Worm (Caenorhabditis elegans): ENCODE results near the gene srap-1.

Gene srap-1

DNA sequence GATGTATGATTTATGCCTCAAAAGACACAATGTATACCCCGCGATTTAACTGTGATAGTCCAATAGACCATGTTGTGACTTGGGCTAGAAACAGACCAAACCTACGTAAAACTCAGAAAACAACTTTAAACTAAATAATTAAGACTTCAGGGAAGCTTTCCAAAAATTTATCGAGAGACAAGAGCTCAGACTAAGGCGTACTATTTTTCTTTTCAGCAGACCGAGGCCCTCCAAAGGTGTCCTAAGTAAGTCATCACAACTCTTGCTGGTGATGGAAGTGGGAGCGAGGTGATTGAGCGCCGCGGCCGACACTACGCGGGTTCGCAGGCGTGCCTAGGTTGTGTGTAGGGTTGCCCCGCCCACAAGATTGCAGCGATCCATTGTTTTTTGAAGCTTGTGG lies 36.0 kb upstream of the srap-1 start (continued):
- TF ChIP-seq mep-1 (tag; optimal IDR thresholded peaks at IDR 0.05) (peak; percentile 18), skn-1 (tag; optimal IDR thresholded peaks at IDR 0.05) (peak; percentile 16), lsy-2 (tag; optimal IDR thresholded peaks at IDR 0.05) (peak; percentile 31 to 67), nhr-85 (tag) (peak; percentile 95), lin-13 (GFP tag; optimal IDR thresholded peaks at IDR 0.05) (no peak), nhr-90 (tag; optimal IDR thresholded peaks at IDR 0.05; ENCODE audit: poor library complexity) (peak; percentile 92), irx-1 (tag; optimal IDR thresholded peaks at IDR 0.05) (peak; percentile 43), nhr-237 (tag; optimal IDR thresholded peaks at IDR 0.05) (no peak), nhr-77 (tag; optimal IDR thresholded peaks at IDR 0.05) (peak; percentile 59), ceh-88 (GFP tag; IDR thresholded peaks at IDR 0.05) (peak; percentile 42), alr-1 (tag; optimal IDR thresholded peaks at IDR 0.05; ENCODE audit: borderline replicate concordance) (no peak), vab-15 (tag; optimal IDR thresholded peaks at IDR 0.05) (no peak), sup-37 (GFP tag; optimal IDR thresholded peaks at IDR 0.05) (peak; percentile 80), lin-39 (tag; optimal IDR thresholded peaks at IDR 0.05) (peak; percentile 40), ceh-8 (GFP tag; optimal IDR thresholded peaks at IDR 0.05) (no peak), unc-98 (GFP tag; IDR thresholded peaks at IDR 0.05) (peak; percentile 47; the same call in 1 of the 2 replicates), swsn-7 (tag; optimal IDR thresholded peaks at IDR 0.05) (peak; percentile 85), nhr-47 (tag; optimal IDR thresholded peaks at IDR 0.05) (peak; percentile 89), fkh-8 (tag; optimal IDR thresholded peaks at IDR 0.05) (peak; percentile 14), grh-1 (GFP tag; IDR thresholded peaks at IDR 0.05) (peak; percentile 77), dsc-1 (tag; optimal IDR thresholded peaks at IDR 0.05) (peak; percentile 90), egl-27 (tag; optimal IDR thresholded peaks at IDR 0.05) (peak in 1 of 2 experiments; percentile 9), lir-3 (tag; optimal IDR thresholded peaks at IDR 0.05; ENCODE audit: poor library complexity) (no peak), snu-23 (GFP tag; optimal IDR thresholded peaks at IDR 0.05) (peak; percentile 84), unc-86 (tag; optimal IDR thresholded peaks at IDR 0.05) (peak; percentile 55), xbp-1 (tag; optimal IDR thresholded peaks at IDR 0.05) (peak; percentile 72), mab-9 (GFP tag; IDR thresholded peaks at IDR 0.05) (no peak), mdl-1 (tag; optimal IDR thresholded peaks at IDR 0.05) (peak in 1 of 2 experiments; percentile 8), unc-130 (tag; optimal IDR thresholded peaks at IDR 0.05) (no peak), ama-1 (optimal IDR thresholded peaks at IDR 0.05) (peak; percentile 89), lin-35 (GFP tag; optimal IDR thresholded peaks at IDR 0.05) (peak; percentile 34 to 59), pqm-1 (tag; optimal IDR thresholded peaks at IDR 0.05) (no peak), zip-4 (GFP tag; optimal IDR thresholded peaks at IDR 0.05) (peak; percentile 57), tbx-2 (tag; optimal IDR thresholded peaks at IDR 0.05) (peak; percentile 60), efl-3 (GFP tag; optimal IDR thresholded peaks at IDR 0.05) (no peak), ceh-90 (tag; optimal IDR thresholded peaks at IDR 0.05) (no peak), C16A3.4 (tag; optimal IDR thresholded peaks at IDR 0.05) (peak; percentile 26), sptf-1 (tag; optimal IDR thresholded peaks at IDR 0.05) (no peak), Y116A8C.19 (tag; optimal IDR thresholded peaks at IDR 0.05; ENCODE audit: borderline replicate concordance) (no peak), C34B4.2 (tag; optimal IDR thresholded peaks at IDR 0.05) (no peak), nhr-20 (tag; optimal IDR thresholded peaks at IDR 0.05) (peak; percentile 82), rnt-1 (tag; optimal IDR thresholded peaks at IDR 0.05) (peak; percentile 93), fkh-4 (tag; optimal IDR thresholded peaks at IDR 0.05; ENCODE audit: borderline replicate concordance) (no peak), C04F5.9 (tag; optimal IDR thresholded peaks at IDR 0.05) (peak; percentile 41)

ce11 chrII:11175347-11175746 lies 27.7 kb upstream of the srap-1 start:
- TF ChIP-seq ceh-88 (GFP tag; IDR thresholded peaks at IDR 0.05), result no peak
- TF ChIP-seq mdl-1 (tag; optimal IDR thresholded peaks at IDR 0.05), result no peak
- no peak for TF ChIP-seq lin-15B (tag; optimal IDR thresholded peaks at IDR 0.05)
- TF ChIP-seq dsc-1 (tag; optimal IDR thresholded peaks at IDR 0.05), result no peak
